Worm (Caenorhabditis elegans) whole organism, L4 larva: ENCODE data around the gene R11G11.16.

Experiments used
- hlh-11 ChIP-seq: fragments of 200-800 bp; sonication (Bioruptor generic); optimal IDR thresholded peaks from 2 replicates; lab custom pipeline; 2018; ENCODE audit warnings: mild to moderate bottlenecking, missing genetic modification characterization, missing compliant biosample characterization
- lim-7 ChIP-seq: fragments of 200-800 bp; sonication (Bioruptor generic); IDR thresholded peaks from 2 replicates; pipeline ENCODE4 v1.3.6; 2022; ENCODE audit warnings: missing genetic modification characterization, missing compliant biosample characterization
- nhr-77 ChIP-seq: fragments of 150-350 bp; optimal IDR thresholded peaks from 2 replicates; lab custom pipeline; 2014; ENCODE audit warnings: missing biosample characterization, missing genetic modification characterization

R11G11.16 gene

ce11 chrV:477664-478212 lies 47.2 kb downstream of the R11G11.16 start, which contains the start of gene nhr-55 (continued):
- TF ChIP-seq hlh-11 (tag; lab: Kevin White, UChicago): peak; percentile 50
- TF ChIP-seq lim-7 (GFP tag; lab: Robert Waterston, UW): no peak
- TF ChIP-seq nhr-77 (tag; lab: Kevin White, UChicago): peak; percentile 24
